Worm (Caenorhabditis elegans) whole organism, L1 larva: Measurements from ENCODE around the gene F22E5.23.

Experiments
- C04F5.9 ChIP-seq: sonication (generic microtip); optimal IDR thresholded peaks from 2 replicates; lab custom pipeline; 2016; ENCODE audit warnings: missing genetic modification characterization, missing compliant biosample characterization
- C16A3.4 ChIP-seq: fragments of 150-350 bp; optimal IDR thresholded peaks from 2 replicates; lab custom pipeline; 2014; ENCODE audit warnings: missing biosample characterization, missing genetic modification characterization
- F16B12.6 ChIP-seq: fragments of 150-350 bp; optimal IDR thresholded peaks from 2 replicates; lab custom pipeline; 2014; ENCODE audit warnings: missing biosample characterization, missing genetic modification characterization
- aly-2 ChIP-seq: fragments of 150-350 bp; optimal IDR thresholded peaks from 2 replicates; lab custom pipeline; 2014; ENCODE audit warnings: missing biosample characterization, missing genetic modification characterization
- ceh-82 ChIP-seq, 3 experiments: fragments of 150-350 bp in 1 of 3; sonication (generic microtip) in 2 of 3; optimal IDR thresholded peaks; 2 replicates each; lab custom pipeline; 2014 to 2017; ENCODE audit warnings: missing biosample characterization in 3 of 3, missing genetic modification characterization in 3 of 3
- ceh-90 ChIP-seq: sonication (generic microtip); optimal IDR thresholded peaks from 2 replicates; lab custom pipeline; 2016; ENCODE audit warnings: missing genetic modification characterization, missing compliant biosample characterization
- dsc-1 ChIP-seq: sonication (generic microtip); optimal IDR thresholded peaks from 2 replicates; lab custom pipeline; 2016; ENCODE audit warnings: mild to moderate bottlenecking, missing genetic modification characterization, missing compliant biosample characterization
- efl-3 ChIP-seq: fragments of 200-800 bp; sonication (Bioruptor generic); optimal IDR thresholded peaks from 2 replicates; lab custom pipeline; 2018; ENCODE audit warnings: mild to moderate bottlenecking, missing genetic modification characterization, missing compliant biosample characterization
- egl-27 ChIP-seq, 2 experiments: fragments of 150-350 bp in 1 of 2; sonication (generic microtip); optimal IDR thresholded peaks; 3 replicates each; lab custom pipeline; 2017 to 2018; ENCODE audit warnings: missing biosample characterization in 2 of 2, missing genetic modification characterization in 2 of 2, missing genetic modification reagents in 2 of 2
- elt-2 ChIP-seq: sonication (generic microtip); optimal IDR thresholded peaks from 2 replicates; lab custom pipeline; 2016; ENCODE audit warnings: missing genetic modification characterization, mild to moderate bottlenecking, inconsistent platforms, missing compliant biosample characterization, missing genetic modification reagents
- fkh-10 ChIP-seq: sonication (generic microtip); optimal IDR thresholded peaks from 2 replicates; lab custom pipeline; 2017; ENCODE audit warnings: missing biosample characterization, missing genetic modification reagents, missing genetic modification characterization
- fkh-8 ChIP-seq: sonication (generic microtip); optimal IDR thresholded peaks from 2 replicates; lab custom pipeline; 2016; ENCODE audit warnings: mild to moderate bottlenecking, missing genetic modification characterization, missing compliant biosample characterization
- fos-1 ChIP-seq: fragments of 150-350 bp; optimal IDR thresholded peaks from 2 replicates; lab custom pipeline; 2014; ENCODE audit warnings: missing biosample characterization, missing genetic modification characterization
- grh-1 ChIP-seq: fragments of 200-800 bp; sonication (Bioruptor generic); IDR thresholded peaks from 2 replicates; pipeline ENCODE4 v1.3.6; 2022; ENCODE audit warnings: missing genetic modification reagents, missing genetic modification characterization, missing compliant biosample characterization
- hlh-4 ChIP-seq: sonication (generic microtip); optimal IDR thresholded peaks from 2 replicates; lab custom pipeline; 2016; ENCODE audit warnings: mild to moderate bottlenecking, missing genetic modification characterization, missing compliant biosample characterization
- hpl-2 ChIP-seq: fragments of 150-350 bp; optimal IDR thresholded peaks from 2 replicates; lab custom pipeline; 2014; ENCODE audit warnings: missing biosample characterization, missing genetic modification reagents, missing genetic modification characterization
- isw-1 ChIP-seq: fragments of 200-800 bp; sonication (Bioruptor generic); IDR thresholded peaks from 2 replicates; pipeline ENCODE4 v1.3.6; 2022; ENCODE audit warnings: missing genetic modification characterization, missing compliant biosample characterization
- lin-35 ChIP-seq, 2 experiments: fragments of 150-350 bp; optimal IDR thresholded peaks; 2 replicates each; lab custom pipeline; 2014; ENCODE audit warnings: missing biosample characterization in 2 of 2, missing genetic modification characterization in 2 of 2, missing genetic modification reagents in 2 of 2
- lin-39 ChIP-seq: fragments of 150-350 bp; optimal IDR thresholded peaks from 2 replicates; lab custom pipeline; 2014; ENCODE audit warnings: missing biosample characterization, missing genetic modification reagents, missing genetic modification characterization
- lir-3 ChIP-seq: sonication (generic microtip); optimal IDR thresholded peaks from 2 replicates; lab custom pipeline; 2016; ENCODE audit warnings: mild to moderate bottlenecking, missing genetic modification characterization, moderate library complexity, missing compliant biosample characterization; ENCODE audit not compliant: poor library complexity
- nhr-19 ChIP-seq: fragments of 200-800 bp; sonication (Bioruptor generic); conservative IDR thresholded peaks from 2 replicates; pipeline ENCODE4 v1.3.6; 2022; ENCODE audit warnings: missing genetic modification characterization, missing compliant biosample characterization
- nhr-237 ChIP-seq: fragments of 150-350 bp; optimal IDR thresholded peaks from 2 replicates; lab custom pipeline; 2014; ENCODE audit warnings: missing biosample characterization, missing genetic modification characterization
- nhr-84 ChIP-seq: sonication (generic microtip); optimal IDR thresholded peaks from 2 replicates; lab custom pipeline; 2017; ENCODE audit warnings: missing biosample characterization, missing genetic modification characterization
- nhr-85 ChIP-seq: sonication (generic microtip); peaks from one replicate; lab custom pipeline; 2016; ENCODE audit warnings: missing genetic modification characterization, inconsistent platforms, missing compliant biosample characterization
- pqm-1 ChIP-seq: sonication (generic microtip); optimal IDR thresholded peaks from 3 replicates; lab custom pipeline; 2017; ENCODE audit warnings: missing biosample characterization, missing genetic modification characterization
- rnt-1 ChIP-seq: sonication (generic microtip); optimal IDR thresholded peaks from 2 replicates; lab custom pipeline; 2016; ENCODE audit warnings: mild to moderate bottlenecking, missing genetic modification characterization, moderate library complexity, missing compliant biosample characterization
- snpc-4 ChIP-seq: fragments of 150-350 bp; optimal IDR thresholded peaks from 2 replicates; lab custom pipeline; 2014; ENCODE audit warnings: missing biosample characterization, missing genetic modification characterization
- snu-23 ChIP-seq: sonication (generic microtip); optimal IDR thresholded peaks from 2 replicates; lab custom pipeline; 2016; ENCODE audit warnings: missing genetic modification characterization, missing compliant biosample characterization
- sup-37 ChIP-seq: fragments of 200-800 bp; sonication (Bioruptor generic); optimal IDR thresholded peaks from 2 replicates; lab custom pipeline; 2018; ENCODE audit warnings: mild to moderate bottlenecking, missing genetic modification characterization, missing compliant biosample characterization
- swsn-7 ChIP-seq: sonication (generic microtip); optimal IDR thresholded peaks from 2 replicates; lab custom pipeline; 2016; ENCODE audit warnings: missing genetic modification characterization, missing compliant biosample characterization
- tlp-1 ChIP-seq: fragments of 150-350 bp; optimal IDR thresholded peaks from 2 replicates; lab custom pipeline; 2014; ENCODE audit warnings: missing biosample characterization, missing genetic modification characterization
- unc-130 ChIP-seq: fragments of 150-350 bp; optimal IDR thresholded peaks from 2 replicates; lab custom pipeline; 2017; ENCODE audit warnings: missing biosample characterization, missing genetic modification characterization, inconsistent platforms
- unc-98 ChIP-seq: fragments of 200-800 bp; sonication (Bioruptor generic); IDR thresholded peaks from 2 replicates; pipeline ENCODE4 v1.3.6; 2022; ENCODE audit warnings: missing genetic modification characterization, missing compliant biosample characterization
- ztf-11 ChIP-seq, 2 experiments: sonication (generic microtip); optimal IDR thresholded peaks; 2 replicates each; lab custom pipeline; 2016 to 2017; ENCODE audit warnings: missing genetic modification characterization in 2 of 2, missing biosample characterization in 1 of 2, missing compliant biosample characterization in 1 of 2
- ztf-4 ChIP-seq: fragments of 150-350 bp; optimal IDR thresholded peaks from 2 replicates; lab custom pipeline; 2014; ENCODE audit warnings: missing biosample characterization, missing genetic modification characterization

F22E5.23 gene

ce11 chrII:2677534-2678168 lies 36.6 kb downstream of the F22E5.23 start, which contains the start of gene F22E5.17:
Gene F22E5.17, plus strand, starts transcription at chrII:2678041.
- TF ChIP-seq tlp-1 (peak; percentile 76), lin-35 (GFP tag; optimal IDR thresholded peaks at IDR 0.05; lab: Kevin White, UChicago) (peak in 1 of 2 experiments; percentile 10), nhr-19 (GFP tag; lab: Robert Waterston, UW) (no peak), pqm-1 (tag; lab: Kevin White, UChicago) (peak; percentile 69), sup-37 (GFP tag; lab: Kevin White, UChicago) (no peak), lir-3 (tag; lab: Kevin White, UChicago) (no peak), isw-1 (GFP tag; lab: Robert Waterston, UW) (no peak), elt-2 (peak; percentile 93), efl-3 (GFP tag; lab: Kevin White, UChicago) (no peak)

- TF ChIP-seq ztf-4 (tag; lab: Kevin White, UChicago) (no peak), hpl-2 (no peak), nhr-237 (tag; lab: Kevin White, UChicago) (no peak), tlp-1 (no peak), rnt-1 (tag; lab: Kevin White, UChicago) (no peak), snpc-4 (tag; lab: Kevin White, UChicago) (no peak), F16B12.6 (tag; lab: Kevin White, UChicago) (no peak), ztf-11 (tag; optimal IDR thresholded peaks at IDR 0.05; lab: Kevin White, UChicago) (no peak), snu-23 (GFP tag; lab: Kevin White, UChicago) (no peak), swsn-7 (no peak), aly-2 (tag; lab: Kevin White, UChicago) (no peak), C16A3.4 (tag; lab: Kevin White, UChicago) (no peak), egl-27 (tag; optimal IDR thresholded peaks at IDR 0.05; lab: Kevin White, UChicago) (no peak), nhr-85 (tag; lab: Kevin White, UChicago) (no peak), ceh-90 (tag; lab: Kevin White, UChicago) (no peak), lin-39 (no peak), unc-130 (no peak), C04F5.9 (tag; lab: Kevin White, UChicago) (no peak), unc-98 (GFP tag; lab: Robert Waterston, UW) (no peak)
These were observed 40.0 kb downstream of the F22E5.23 start, which contains the start of gene F34D6.1 for ce11 chrII:2681118-2681517. Gene F34D6.1, minus strand, starts transcription at chrII:2681218.

- TF ChIP-seq tlp-1 (no peak), nhr-84 (tag; lab: Kevin White, UChicago) (no peak), lir-3 (tag; lab: Kevin White, UChicago) (no peak), ceh-82 (tag; optimal IDR thresholded peaks at IDR 0.05; lab: Kevin White, UChicago) (no peak), fkh-10 (GFP tag; lab: Kevin White, UChicago) (no peak), fos-1 (tag; lab: Kevin White, UChicago) (no peak), hlh-4 (tag; lab: Kevin White, UChicago) (no peak), lin-35 (GFP tag; optimal IDR thresholded peaks at IDR 0.05; lab: Kevin White, UChicago) (no peak), grh-1 (GFP tag; lab: Robert Waterston, UW) (no peak), dsc-1 (no peak), pqm-1 (tag; lab: Kevin White, UChicago) (no peak), fkh-8 (no peak)
These were observed 43.1 kb downstream of the F22E5.23 start, which contains the start of gene ceh-87 for ce11 chrII:2684208-2684607. Gene ceh-87, minus strand, starts transcription at chrII:2684308.

ce11 chrII:2684783-2685182 lies 43.7 kb downstream of the F22E5.23 start:
- TF ChIP-seq aly-2 (tag; lab: Kevin White, UChicago) = no peak
- TF ChIP-seq, all 84 proteins: peak for 0
